Fruit fly (Drosophila melanogaster): ENCODE measurements around the gene bip1.

dm6 chr3L:8044867-8045362 lies 13.6 kb downstream of the bip1 start:
- TF ChIP-seq Abd-B (GFP tag; optimal IDR thresholded peaks at IDR 0.05), result no peak
- TF ChIP-seq Myc (optimal IDR thresholded peaks at IDR 0.05), result no peak
- TF ChIP-seq psq (GFP tag; optimal IDR thresholded peaks at IDR 0.05), result no peak
- no peak for TF ChIP-seq rgr (GFP tag; optimal IDR thresholded peaks at IDR 0.05)
- no peak for TF ChIP-seq CG32264 (GFP tag; optimal IDR thresholded peaks at IDR 0.05)

All from whole organism, wandering third instar larva.